Worm (Caenorhabditis elegans) whole organism, L2 larva: Measurements from ENCODE around the gene lrpc-1.
A peak's percentile ranks its signal among the peaks of the same experiment; 100 is the strongest.

Source experiments
- C34F6.9 ChIP-seq: fragments of 150-350 bp; optimal IDR thresholded peaks from 2 replicates; lab custom pipeline; 2014; ENCODE audit warnings: missing biosample characterization, missing genetic modification characterization
- F13H6.1 ChIP-seq: sonication (generic microtip); optimal IDR thresholded peaks from 2 replicates; lab custom pipeline; 2016; ENCODE audit warnings: missing genetic modification characterization, missing compliant biosample characterization
- R02D3.7 ChIP-seq: fragments of 150-350 bp; optimal IDR thresholded peaks from 2 replicates; lab custom pipeline; 2014; ENCODE audit warnings: missing biosample characterization, missing genetic modification characterization
- Y55F3AM.14 ChIP-seq: fragments of 200-800 bp; sonication (Bioruptor generic); optimal IDR thresholded peaks from 2 replicates; lab custom pipeline; 2018; ENCODE audit warnings: mild to moderate bottlenecking, missing genetic modification characterization, missing compliant biosample characterization
- alr-1 ChIP-seq: fragments of 150-350 bp; optimal IDR thresholded peaks from 2 replicates; lab custom pipeline; 2014; ENCODE audit warnings: missing biosample characterization, missing genetic modification characterization
- ama-1 ChIP-seq: fragments of 150-350 bp; optimal IDR thresholded peaks from 2 replicates; lab custom pipeline; 2018; ENCODE audit warnings: inconsistent platforms
- blmp-1 ChIP-seq: sonication (generic microtip); optimal IDR thresholded peaks from 2 replicates; lab custom pipeline; 2017; ENCODE audit warnings: missing genetic modification characterization, mild to moderate bottlenecking, missing compliant biosample characterization, antibody characterized with exemption, moderate library complexity; ENCODE audit not compliant: insufficient read depth
- ceh-16 ChIP-seq: fragments of 150-350 bp; optimal IDR thresholded peaks from 2 replicates; lab custom pipeline; 2014; ENCODE audit warnings: missing biosample characterization, missing genetic modification characterization
- ceh-82 ChIP-seq: fragments of 150-350 bp; optimal IDR thresholded peaks from 2 replicates; lab custom pipeline; 2014; ENCODE audit warnings: missing biosample characterization, missing genetic modification characterization
- crh-2 ChIP-seq: sonication (generic microtip); optimal IDR thresholded peaks from 2 replicates; lab custom pipeline; 2017; ENCODE audit warnings: missing biosample characterization, missing genetic modification characterization
- dmd-4 ChIP-seq: sonication (generic microtip); optimal IDR thresholded peaks from 2 replicates; lab custom pipeline; 2017; ENCODE audit warnings: missing biosample characterization, missing genetic modification characterization
- elt-3 ChIP-seq: sonication (generic microtip); optimal IDR thresholded peaks from 2 replicates; lab custom pipeline; 2017; ENCODE audit warnings: missing biosample characterization, missing genetic modification characterization
- gmeb-1 ChIP-seq: fragments of 150-350 bp; optimal IDR thresholded peaks from 2 replicates; lab custom pipeline; 2014; ENCODE audit warnings: missing biosample characterization, missing genetic modification characterization
- lin-11 ChIP-seq: fragments of 150-350 bp; sonication (generic microtip); optimal IDR thresholded peaks from 2 replicates; lab custom pipeline; 2014; ENCODE audit warnings: missing biosample characterization, missing genetic modification characterization, inconsistent platforms, mixed read lengths
- lin-13 ChIP-seq: fragments of 150-350 bp; optimal IDR thresholded peaks from 2 replicates; lab custom pipeline; 2014; ENCODE audit warnings: missing biosample characterization, missing genetic modification reagents, missing genetic modification characterization
- lin-39 ChIP-seq: fragments of 150-350 bp; optimal IDR thresholded peaks from 2 replicates; lab custom pipeline; 2014; ENCODE audit warnings: missing biosample characterization, missing genetic modification reagents, missing genetic modification characterization
- lsy-2 ChIP-seq, 2 experiments: fragments of 150-350 bp in 1 of 2; sonication (generic microtip) in 1 of 2; optimal IDR thresholded peaks; 2 replicates each; lab custom pipeline; 2014 to 2017; ENCODE audit warnings: missing biosample characterization in 2 of 2, missing genetic modification characterization in 2 of 2
- mab-5 ChIP-seq: fragments of 150-350 bp; optimal IDR thresholded peaks from 2 replicates; lab custom pipeline; 2014; ENCODE audit warnings: missing biosample characterization, missing genetic modification characterization
- mbf-1 ChIP-seq: sonication (generic microtip); optimal IDR thresholded peaks from 2 replicates; lab custom pipeline; 2017; ENCODE audit warnings: missing biosample characterization, missing genetic modification characterization
- nhr-10 ChIP-seq: sonication (generic microtip); optimal IDR thresholded peaks from 2 replicates; lab custom pipeline; 2017; ENCODE audit warnings: missing biosample characterization, missing genetic modification characterization
- nhr-11 ChIP-seq: fragments of 150-350 bp; optimal IDR thresholded peaks from 2 replicates; lab custom pipeline; 2014; ENCODE audit warnings: missing biosample characterization, missing genetic modification characterization
- nhr-12 ChIP-seq: fragments of 150-350 bp; optimal IDR thresholded peaks from 2 replicates; lab custom pipeline; 2014; ENCODE audit warnings: missing biosample characterization, missing genetic modification characterization
- nhr-129 ChIP-seq: fragments of 150-350 bp; optimal IDR thresholded peaks from 2 replicates; lab custom pipeline; 2014; ENCODE audit warnings: missing biosample characterization, missing genetic modification characterization
- nhr-23 ChIP-seq: fragments of 150-350 bp; optimal IDR thresholded peaks from 2 replicates; lab custom pipeline; 2014; ENCODE audit warnings: missing biosample characterization, missing genetic modification reagents, missing genetic modification characterization
- nhr-25 ChIP-seq: fragments of 150-350 bp; sonication (generic microtip); optimal IDR thresholded peaks from 3 replicates; lab custom pipeline; 2014; ENCODE audit warnings: missing biosample characterization, missing genetic modification characterization
- nhr-6 ChIP-seq: fragments of 150-350 bp; optimal IDR thresholded peaks from 2 replicates; lab custom pipeline; 2014; ENCODE audit warnings: missing biosample characterization, missing genetic modification characterization
- nhr-77 ChIP-seq: fragments of 150-350 bp; optimal IDR thresholded peaks from 2 replicates; lab custom pipeline; 2014; ENCODE audit warnings: missing biosample characterization, missing genetic modification characterization
- skn-1 ChIP-seq: sonication (generic microtip); optimal IDR thresholded peaks from 2 replicates; lab custom pipeline; 2017; ENCODE audit warnings: missing biosample characterization, missing genetic modification characterization
- sma-3 ChIP-seq: sonication (generic microtip); optimal IDR thresholded peaks from 2 replicates; lab custom pipeline; 2016; ENCODE audit warnings: missing genetic modification reagents, missing genetic modification characterization, missing compliant biosample characterization
- sma-9 ChIP-seq, 2 experiments: fragments of 150-350 bp in 1 of 2; sonication (generic microtip) in 1 of 2; optimal IDR thresholded peaks; 2 replicates each; lab custom pipeline; 2014 to 2016; ENCODE audit warnings: missing genetic modification characterization in 2 of 2, mild to moderate bottlenecking in 1 of 2, missing biosample characterization in 1 of 2, missing compliant biosample characterization in 1 of 2, missing genetic modification reagents in 1 of 2, moderate library complexity in 1 of 2
- unc-39 ChIP-seq: fragments of 150-350 bp; optimal IDR thresholded peaks from 2 replicates; lab custom pipeline; 2014; ENCODE audit warnings: missing biosample characterization, missing genetic modification characterization
- unc-55 ChIP-seq: fragments of 150-350 bp; sonication (generic microtip); optimal IDR thresholded peaks from 3 replicates; lab custom pipeline; 2014; ENCODE audit warnings: missing biosample characterization, missing genetic modification reagents, missing genetic modification characterization
- unc-62 ChIP-seq: fragments of 150-350 bp; optimal IDR thresholded peaks from 2 replicates; lab custom pipeline; 2014; ENCODE audit warnings: missing biosample characterization, missing genetic modification reagents, missing genetic modification characterization
- ztf-1 ChIP-seq: fragments of 200-800 bp; sonication (Bioruptor generic); conservative IDR thresholded peaks from 2 replicates; pipeline ENCODE4 v1.3.6; 2022; ENCODE audit warnings: missing genetic modification characterization, missing compliant biosample characterization
- ztf-4 ChIP-seq: fragments of 150-350 bp; optimal IDR thresholded peaks from 2 replicates; lab custom pipeline; 2014; ENCODE audit warnings: missing biosample characterization, missing genetic modification characterization

lrpc-1 gene

DNA sequence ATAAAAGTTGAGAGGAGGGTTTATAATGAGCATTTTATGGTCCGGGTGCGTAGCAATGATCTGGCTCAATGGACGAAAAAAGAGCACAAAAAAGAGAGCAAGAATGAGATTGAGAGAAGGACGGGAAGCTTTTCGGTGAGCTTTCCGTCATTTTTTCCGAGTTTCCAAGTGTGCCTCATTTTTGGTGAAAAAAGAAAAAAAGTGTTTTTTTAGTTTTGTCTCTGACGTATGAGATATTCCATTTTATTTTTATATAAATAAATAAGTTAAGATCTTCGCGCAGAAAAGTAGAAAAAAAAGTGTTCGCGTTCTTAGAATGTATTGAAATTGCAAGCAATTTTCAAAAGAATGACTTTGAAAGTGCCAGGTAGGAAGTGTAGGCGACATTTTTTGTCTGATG lies 7.0 kb upstream of the lrpc-1 start, which contains the start of gene memb-2:
memb-2 (minus strand) TSS at position 101 of the 400 bp plus-strand sequence.
- TF ChIP-seq unc-62 (GFP tag; lab: Kevin White, UChicago) (no peak), R02D3.7 (tag; lab: Kevin White, UChicago) (no peak), unc-39 (no peak), unc-55 (GFP tag; lab: Kevin White, UChicago) (no peak), skn-1 (no peak), nhr-10 (no peak), gmeb-1 (no peak), lin-13 (GFP tag; lab: Kevin White, UChicago) (no peak), nhr-11 (no peak), ama-1 (lab: Kevin White, UChicago) (no peak), nhr-25 (tag; lab: Kevin White, UChicago) (no peak), elt-3 (tag; lab: Kevin White, UChicago) (no peak), alr-1 (no peak), Y55F3AM.14 (GFP tag; lab: Kevin White, UChicago) (no peak), mbf-1 (tag; lab: Kevin White, UChicago) (no peak), crh-2 (no peak), F13H6.1 (tag; lab: Kevin White, UChicago) (no peak)

- TF ChIP-seq unc-55 (GFP tag; lab: Kevin White, UChicago) (peak; percentile 48), lsy-2 (tag; optimal IDR thresholded peaks at IDR 0.05; lab: Kevin White, UChicago) (peak in 1 of 2 experiments; percentile 73), nhr-12 (tag; lab: Kevin White, UChicago) (no peak)
Measured at ce11 chrV:5619372-5619771, 6.4 kb upstream of the lrpc-1 start.

DNA sequence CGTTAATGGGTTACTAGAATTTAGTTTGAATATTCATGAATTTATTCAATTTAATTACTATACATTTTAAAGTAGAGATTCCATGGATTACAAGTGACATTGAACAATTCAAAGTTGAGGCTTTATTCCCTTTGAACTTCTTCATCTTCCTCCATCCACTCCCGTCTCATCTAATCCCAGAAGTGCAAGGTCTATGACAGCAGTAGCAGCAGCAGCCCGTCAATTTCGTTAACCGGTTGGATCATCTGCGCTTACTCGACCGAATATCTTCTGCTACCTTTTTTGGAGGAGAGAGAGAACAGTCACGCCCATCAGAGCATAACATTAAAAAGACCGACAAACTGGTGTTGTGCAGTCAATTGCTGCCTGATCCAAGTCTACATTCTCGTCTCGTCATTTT lies 4.3 kb upstream of the lrpc-1 start, which contains the start of gene M03E7.2:
M03E7.2 (plus strand) TSS at position 301 of the 400 bp plus-strand sequence.
- TF ChIP-seq ztf-1 (no peak), unc-55 (GFP tag; lab: Kevin White, UChicago) (no peak), nhr-23 (tag; lab: Kevin White, UChicago) (no peak), ceh-82 (tag; lab: Kevin White, UChicago) (no peak), lin-39 (tag; lab: Kevin White, UChicago) (no peak), blmp-1 (tag; lab: Kevin White, UChicago) (no peak), nhr-6 (tag; lab: Kevin White, UChicago) (no peak), F13H6.1 (tag; lab: Kevin White, UChicago) (no peak), nhr-129 (tag; lab: Kevin White, UChicago) (no peak), skn-1 (no peak)

DNA sequence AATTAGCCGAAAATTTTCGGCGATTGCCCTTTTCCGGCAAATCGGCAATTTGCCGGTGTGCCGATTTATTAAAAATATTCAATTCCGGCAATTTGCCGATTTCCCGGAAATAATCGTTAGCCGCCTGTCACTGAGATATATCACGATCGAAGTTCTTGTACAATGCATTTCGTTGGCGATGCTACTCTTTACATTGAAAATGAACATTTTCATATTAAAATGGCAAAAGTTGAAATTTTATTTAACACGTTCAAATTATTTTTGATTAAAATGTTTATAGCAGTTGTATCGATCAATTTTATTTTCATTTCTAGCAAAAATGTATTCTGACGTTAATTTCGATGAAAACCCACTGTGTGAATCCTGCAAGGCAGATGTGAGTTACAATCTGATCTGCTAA lies 1.7 kb upstream of the lrpc-1 start, which contains the start of gene M03E7.3:
M03E7.3 (plus strand) TSS at position 301 of the 400 bp plus-strand sequence.
- TF ChIP-seq C34F6.9 (tag; lab: Kevin White, UChicago) (no peak), mab-5 (no peak), dmd-4 (no peak), nhr-77 (tag; lab: Kevin White, UChicago) (no peak), unc-39 (no peak), nhr-11 (no peak), lin-11 (tag; lab: Kevin White, UChicago) (no peak), gmeb-1 (no peak), sma-9 (GFP tag; optimal IDR thresholded peaks at IDR 0.05; lab: Kevin White, UChicago) (no peak), sma-9 (tag; optimal IDR thresholded peaks at IDR 0.05; lab: Kevin White, UChicago) (no peak), ceh-16 (tag; lab: Kevin White, UChicago) (no peak), nhr-23 (tag; lab: Kevin White, UChicago) (no peak), blmp-1 (tag; lab: Kevin White, UChicago) (no peak), ceh-82 (tag; lab: Kevin White, UChicago) (no peak), sma-3 (GFP tag; lab: Kevin White, UChicago) (no peak), lin-13 (GFP tag; lab: Kevin White, UChicago) (no peak)

ce11 chrV:5610186-5610585 lies 2.8 kb downstream of the lrpc-1 start:
- TF ChIP-seq mbf-1 (tag; lab: Kevin White, UChicago) (no peak), R02D3.7 (tag; lab: Kevin White, UChicago) (no peak), ztf-4 (tag; lab: Kevin White, UChicago) (no peak)
